Worm (Caenorhabditis elegans) whole organism, L3 larva: ENCODE data around the gene W04D2.4.

ENCODE experiments used
- ZK546.5 ChIP-seq: sonication (generic microtip); optimal IDR thresholded peaks from 2 replicates; lab custom pipeline; 2017; ENCODE audit warnings: missing biosample characterization, missing genetic modification characterization
- aly-2 ChIP-seq: fragments of 150-350 bp; optimal IDR thresholded peaks from 2 replicates; lab custom pipeline; 2014; ENCODE audit warnings: missing biosample characterization, missing genetic modification characterization
- egl-27 ChIP-seq: sonication (generic microtip); optimal IDR thresholded peaks from 4 replicates; lab custom pipeline; 2017; ENCODE audit warnings: missing biosample characterization, missing genetic modification reagents, missing genetic modification characterization
- nhr-237 ChIP-seq: fragments of 150-350 bp; optimal IDR thresholded peaks from 2 replicates; lab custom pipeline; 2014; ENCODE audit warnings: missing biosample characterization, missing genetic modification characterization

ce11 chrV:12466653-12467052, 30.9 kb downstream of the W04D2.4 start:
- no peak for TF ChIP-seq aly-2 (tag; lab: Kevin White, UChicago)
- TF ChIP-seq egl-27 (tag; lab: Kevin White, UChicago), result no peak
- TF ChIP-seq nhr-237 (tag; lab: Kevin White, UChicago), result no peak
- no peak for TF ChIP-seq ZK546.5 (tag; lab: Kevin White, UChicago)
